Fruit fly (Drosophila melanogaster): ENCODE results near the gene rsh.

rsh gene

DNA sequence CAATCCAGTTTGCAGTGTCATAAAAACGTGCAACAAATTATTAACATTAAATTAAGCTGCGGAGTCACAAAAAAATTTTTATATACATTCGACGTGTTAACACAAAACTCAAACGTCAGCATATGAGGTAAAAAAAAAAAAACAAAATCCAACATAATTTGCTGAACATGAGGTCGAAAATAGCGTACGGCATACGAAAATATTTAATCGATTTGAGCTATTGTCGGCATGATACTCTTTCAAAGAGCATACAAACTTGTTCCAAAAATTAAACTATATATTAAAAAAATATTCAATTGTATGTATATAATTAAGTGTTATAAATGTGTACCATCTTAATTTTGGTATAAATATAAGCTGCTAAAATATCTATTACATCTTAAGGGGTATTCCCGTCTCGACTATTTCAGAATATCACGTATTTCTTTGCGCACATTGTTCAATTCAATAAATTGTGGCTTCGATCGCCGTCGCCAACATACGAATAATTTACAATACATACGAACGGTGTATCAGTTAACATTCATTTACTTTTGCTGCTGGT, 121.2 kb downstream of the rsh start (continued):
- no peak for TF ChIP-seq cas (GFP tag; IDR thresholded peaks at IDR 0.05)
- peak; percentile 57 for TF ChIP-seq esg (GFP tag; conservative IDR thresholded peaks at IDR 0.05)
- no peak for TF ChIP-seq wdn (GFP tag; IDR thresholded peaks at IDR 0.05)
- no peak for TF ChIP-seq CG12236 (GFP tag; optimal IDR thresholded peaks at IDR 0.05)
- TF ChIP-seq CG4328 (GFP tag; optimal IDR thresholded peaks at IDR 0.05), result no peak
- TF ChIP-seq Lhr (GFP tag; optimal IDR thresholded peaks at IDR 0.05), result no peak
- TF ChIP-seq tin (GFP tag; optimal IDR thresholded peaks at IDR 0.05), result no peak
- TF ChIP-seq pan (optimal IDR thresholded peaks at IDR 0.05), result no peak
- TF ChIP-seq pan (GFP tag; optimal IDR thresholded peaks at IDR 0.05 in 1 of 2, IDR thresholded peaks at IDR 0.05 in 1 of 2), result peak in 1 of 2 experiments; percentile 77
- no peak for TF ChIP-seq fd102C (GFP tag; optimal IDR thresholded peaks at IDR 0.05)
- TF ChIP-seq CrebB (tag; optimal IDR thresholded peaks at IDR 0.05), result peak; percentile 19
- TF ChIP-seq CG18619 (GFP tag; optimal IDR thresholded peaks at IDR 0.05), result no peak
- TF ChIP-seq row (GFP tag; IDR thresholded peaks at IDR 0.05), result peak; percentile 81
- TF ChIP-seq Abd-B (GFP tag; optimal IDR thresholded peaks at IDR 0.05), result peak; percentile 35
- no peak for TF ChIP-seq Hsf (GFP tag; optimal IDR thresholded peaks at IDR 0.05)
- no peak for TF ChIP-seq CG17568 (GFP tag; optimal IDR thresholded peaks at IDR 0.05)
- TF ChIP-seq crc (GFP tag; optimal IDR thresholded peaks at IDR 0.05), result no peak
- TF ChIP-seq Hmr (GFP tag; optimal IDR thresholded peaks at IDR 0.05), result peak; percentile 61
- no peak for TF ChIP-seq abd-A (tag; optimal IDR thresholded peaks at IDR 0.05)
- TF ChIP-seq CG8924 (tag; optimal IDR thresholded peaks at IDR 0.05), result peak; percentile 61
- no peak for TF ChIP-seq p53 (GFP tag; optimal IDR thresholded peaks at IDR 0.05)
- TF ChIP-seq MBD-R2 (GFP tag; IDR thresholded peaks at IDR 0.05), result peak; percentile 31; the same call in 1 of the 2 replicates
- no peak for TF ChIP-seq tll (GFP tag; optimal IDR thresholded peaks at IDR 0.05)
- peak; percentile 43 for TF ChIP-seq Dek (tag; optimal IDR thresholded peaks at IDR 0.05)
- TF ChIP-seq CG7963 (GFP tag; IDR thresholded peaks at IDR 0.05; ENCODE audit: partially characterized antibody), result no peak
- TF ChIP-seq ab (GFP tag; optimal IDR thresholded peaks at IDR 0.05), result no peak
- TF ChIP-seq CG7745 (tag; optimal IDR thresholded peaks at IDR 0.05), result no peak
- TF ChIP-seq jing (GFP tag; optimal IDR thresholded peaks at IDR 0.05), result no peak
- TF ChIP-seq Atf6 (GFP tag; IDR thresholded peaks at IDR 0.05), result peak; percentile 71; the same call in 1 of the 2 replicates
- no peak for TF ChIP-seq ara (GFP tag; IDR thresholded peaks at IDR 0.05)
- no peak for TF ChIP-seq hbn (GFP tag; IDR thresholded peaks at IDR 0.05; ENCODE audit: partially characterized antibody)
- peak; percentile 75 for TF ChIP-seq CG2678 (tag; optimal IDR thresholded peaks at IDR 0.05)
- no peak for TF ChIP-seq crp (GFP tag; optimal IDR thresholded peaks at IDR 0.05)
- no peak for TF ChIP-seq corto (GFP tag; optimal IDR thresholded peaks at IDR 0.05)
- no peak for TF ChIP-seq CkIIα-i1 (GFP tag; IDR thresholded peaks at IDR 0.05)
- TF ChIP-seq nau (GFP tag; optimal IDR thresholded peaks at IDR 0.05), result no peak
- TF ChIP-seq BEAF-32 (GFP tag; optimal IDR thresholded peaks at IDR 0.05), result no peak
- 0 out of 2 replicates have a peak, but pooled peaks have one; percentile 22 for TF ChIP-seq CG7372 (GFP tag; IDR thresholded peaks at IDR 0.05)
- no peak for TF ChIP-seq ato (GFP tag; IDR thresholded peaks at IDR 0.05; ENCODE audit: partially characterized antibody)
- TF ChIP-seq Spps (tag; optimal IDR thresholded peaks at IDR 0.05), result no peak
- TF ChIP-seq CG15011 (GFP tag; optimal IDR thresholded peaks at IDR 0.05), result peak; percentile 29
- TF ChIP-seq D19A (tag; optimal IDR thresholded peaks at IDR 0.05), result peak; percentile 84
- TF ChIP-seq CG11247 (GFP tag; IDR thresholded peaks at IDR 0.05), result no peak
- no peak for TF ChIP-seq unc-4 (GFP tag; IDR thresholded peaks at IDR 0.05; ENCODE audit: partially characterized antibody)
- TF ChIP-seq Dad (GFP tag; optimal IDR thresholded peaks at IDR 0.05), result no peak
- no peak for TF ChIP-seq CG13287 (GFP tag; IDR thresholded peaks at IDR 0.05; ENCODE audit: partially characterized antibody)
- TF ChIP-seq CG8359 (GFP tag; optimal IDR thresholded peaks at IDR 0.05; ENCODE audit: borderline replicate concordance), result no peak
- no peak for TF ChIP-seq Elba2 (GFP tag; optimal IDR thresholded peaks at IDR 0.05)
- no peak for TF ChIP-seq CG4854 (GFP tag; optimal IDR thresholded peaks at IDR 0.05)
